Worm (Caenorhabditis elegans) whole organism, early embryonic: ENCODE results near the gene F10E9.7.

Source experiments
- B0310.2 ChIP-seq: sonication (generic microtip); optimal IDR thresholded peaks from 2 replicates; lab custom pipeline; 2016; ENCODE audit warnings: mild to moderate bottlenecking, missing genetic modification characterization, missing compliant biosample characterization
- F13C5.2 ChIP-seq: sonication (generic microtip); optimal IDR thresholded peaks from 2 replicates; lab custom pipeline; 2017; ENCODE audit warnings: mild to moderate bottlenecking, missing genetic modification characterization, inconsistent platforms, missing compliant biosample characterization
- aly-1 ChIP-seq: sonication (generic microtip); optimal IDR thresholded peaks from 2 replicates; lab custom pipeline; 2016; ENCODE audit warnings: missing genetic modification characterization, missing compliant biosample characterization
- ama-1 ChIP-seq: fragments of 150-350 bp; optimal IDR thresholded peaks from 2 replicates; lab custom pipeline; 2014
- ceh-13 ChIP-seq: fragments of 200-800 bp; sonication (Bioruptor generic); optimal IDR thresholded peaks from 2 replicates; lab custom pipeline; 2018; ENCODE audit warnings: mild to moderate bottlenecking, missing genetic modification characterization, missing compliant biosample characterization
- ceh-36 ChIP-seq: sonication (generic microtip); optimal IDR thresholded peaks from 2 replicates; lab custom pipeline; 2016; ENCODE audit warnings: missing genetic modification characterization, inconsistent platforms, missing compliant biosample characterization
- ets-7 ChIP-seq: sonication (generic microtip); optimal IDR thresholded peaks from 2 replicates; lab custom pipeline; 2016; ENCODE audit warnings: missing genotype, missing genetic modification characterization, missing compliant biosample characterization
- flt-1 ChIP-seq: fragments of 200-800 bp; sonication (Bioruptor generic); IDR thresholded peaks from 2 replicates; pipeline ENCODE4 v1.3.6; 2022; ENCODE audit warnings: missing genetic modification characterization, missing compliant biosample characterization
- hmbx-1 ChIP-seq: sonication (generic microtip); optimal IDR thresholded peaks from 2 replicates; lab custom pipeline; 2016; ENCODE audit warnings: mild to moderate bottlenecking, missing genetic modification characterization, missing compliant biosample characterization
- hmg-4 ChIP-seq: fragments of 200-800 bp; sonication (Bioruptor generic); optimal IDR thresholded peaks from 2 replicates; lab custom pipeline; 2018; ENCODE audit warnings: mild to moderate bottlenecking, missing genetic modification characterization, missing compliant biosample characterization
- hnd-1 ChIP-seq: sonication (generic microtip); optimal IDR thresholded peaks from 2 replicates; lab custom pipeline; 2016; ENCODE audit warnings: missing genetic modification characterization, missing compliant biosample characterization
- pes-1 ChIP-seq: fragments of 200-800 bp; sonication (Bioruptor generic); IDR thresholded peaks from 2 replicates; pipeline ENCODE4 v1.3.6; 2022; ENCODE audit warnings: missing genetic modification reagents, missing genetic modification characterization, missing compliant biosample characterization
- scrt-1 ChIP-seq: fragments of 200-800 bp; sonication (Bioruptor generic); IDR thresholded peaks from 2 replicates; pipeline ENCODE4 v1.3.6; 2022; ENCODE audit warnings: missing genetic modification characterization, missing compliant biosample characterization
- sea-1 ChIP-seq: fragments of 200-800 bp; sonication (Bioruptor generic); conservative IDR thresholded peaks from 2 replicates; pipeline ENCODE4 v1.3.6; 2022; ENCODE audit warnings: missing genetic modification characterization, missing compliant biosample characterization
- tbx-11 ChIP-seq: fragments of 200-800 bp; sonication (Bioruptor generic); IDR thresholded peaks from 2 replicates; pipeline ENCODE4 v1.3.6; 2022; ENCODE audit warnings: missing genetic modification characterization, missing compliant biosample characterization
- tbx-37 ChIP-seq: fragments of 200-800 bp; sonication (Bioruptor generic); conservative IDR thresholded peaks from 2 replicates; pipeline ENCODE4 v1.3.6; 2022; ENCODE audit warnings: missing genetic modification reagents, missing genetic modification characterization, missing compliant biosample characterization
- tra-4 ChIP-seq: sonication (generic microtip); optimal IDR thresholded peaks from 2 replicates; lab custom pipeline; 2017; ENCODE audit warnings: missing genetic modification characterization, missing compliant biosample characterization

Gene F10E9.7

ce11 chrIII:8275871-8276270 lies 31.4 kb downstream of the F10E9.7 start, which contains the start of gene clec-160:
Gene clec-160, minus strand, starts transcription at chrIII:8275971.
- TF ChIP-seq B0310.2 (tag; lab: Kevin White, UChicago) (no peak), F13C5.2 (tag; lab: Kevin White, UChicago) (no peak), sea-1 (GFP tag; lab: Robert Waterston, UW) (no peak), scrt-1 (GFP tag; lab: Robert Waterston, UW) (no peak), aly-1 (tag; lab: Kevin White, UChicago) (no peak)

ce11 chrIII:8271676-8272225 lies 35.5 kb downstream of the F10E9.7 start, which contains the start of the genes mps-4 and F09G8.10:
Gene mps-4, minus strand, starts transcription at chrIII:8271776.
Gene F09G8.10, minus strand, starts transcription at chrIII:8272175.
- TF ChIP-seq hnd-1, result no peak
- no peak for TF ChIP-seq sea-1 (GFP tag; lab: Robert Waterston, UW)
- TF ChIP-seq tbx-37 (GFP tag; lab: Robert Waterston, UW), result no peak
- TF ChIP-seq ama-1, result no peak
- no peak for TF ChIP-seq tra-4 (tag; lab: Kevin White, UChicago)
- TF ChIP-seq aly-1 (tag; lab: Kevin White, UChicago), result no peak

ce11 chrIII:8268296-8268695 lies 38.9 kb downstream of the F10E9.7 start, which contains the start of the genes F09G8.7 and crn-7:
Gene F09G8.7, minus strand, starts transcription at chrIII:8268355.
Gene crn-7, plus strand, starts transcription at chrIII:8268531.
- TF ChIP-seq tbx-37 (GFP tag; lab: Robert Waterston, UW) (no peak), tbx-11 (GFP tag; lab: Robert Waterston, UW) (no peak), sea-1 (GFP tag; lab: Robert Waterston, UW) (no peak), hnd-1 (no peak), ets-7 (tag; lab: Kevin White, UChicago) (no peak)

ce11 chrIII:8265753-8266152 lies 41.5 kb downstream of the F10E9.7 start, which contains the start of gene mrps-9:
Gene mrps-9, plus strand, starts transcription at chrIII:8266062.
- TF ChIP-seq tbx-37 (GFP tag; lab: Robert Waterston, UW), result no peak
- TF ChIP-seq ets-7 (tag; lab: Kevin White, UChicago), result no peak
- no peak for TF ChIP-seq ama-1
- TF ChIP-seq sea-1 (GFP tag; lab: Robert Waterston, UW), result no peak
- TF ChIP-seq ceh-13 (GFP tag; lab: Kevin White, UChicago), result no peak
- no peak for TF ChIP-seq B0310.2 (tag; lab: Kevin White, UChicago)
- TF ChIP-seq hmg-4 (GFP tag; lab: Kevin White, UChicago), result no peak
- TF ChIP-seq ceh-36 (tag; lab: Kevin White, UChicago), result no peak
- no peak for TF ChIP-seq aly-1 (tag; lab: Kevin White, UChicago)
- TF ChIP-seq scrt-1 (GFP tag; lab: Robert Waterston, UW), result no peak
- no peak for TF ChIP-seq F13C5.2 (tag; lab: Kevin White, UChicago)
- no peak for TF ChIP-seq pes-1 (GFP tag; lab: Robert Waterston, UW)
- no peak for TF ChIP-seq flt-1 (GFP tag; lab: Robert Waterston, UW)
- TF ChIP-seq tra-4 (tag; lab: Kevin White, UChicago), result no peak
- no peak for TF ChIP-seq hmbx-1 (tag; lab: Kevin White, UChicago)
- no peak for TF ChIP-seq hnd-1
- TF ChIP-seq tbx-11 (GFP tag; lab: Robert Waterston, UW), result no peak

ce11 chrIII:8263377-8263776 lies 43.9 kb downstream of the F10E9.7 start, which contains the start of gene col-91:
Gene col-91, minus strand, starts transcription at chrIII:8263664.
- no peak for TF ChIP-seq ceh-36 (tag; lab: Kevin White, UChicago)
- TF ChIP-seq hmg-4 (GFP tag; lab: Kevin White, UChicago), result no peak
- TF ChIP-seq pes-1 (GFP tag; lab: Robert Waterston, UW), result no peak
- no peak for TF ChIP-seq tra-4 (tag; lab: Kevin White, UChicago)
- no peak for TF ChIP-seq flt-1 (GFP tag; lab: Robert Waterston, UW)
- TF ChIP-seq scrt-1 (GFP tag; lab: Robert Waterston, UW), result no peak
- TF ChIP-seq ceh-13 (GFP tag; lab: Kevin White, UChicago), result no peak
- no peak for TF ChIP-seq ama-1
- TF ChIP-seq B0310.2 (tag; lab: Kevin White, UChicago), result no peak
- TF ChIP-seq aly-1 (tag; lab: Kevin White, UChicago), result no peak
- TF ChIP-seq tbx-37 (GFP tag; lab: Robert Waterston, UW), result no peak
- no peak for TF ChIP-seq tbx-11 (GFP tag; lab: Robert Waterston, UW)
- TF ChIP-seq hnd-1, result no peak
- no peak for TF ChIP-seq sea-1 (GFP tag; lab: Robert Waterston, UW)

- TF ChIP-seq aly-1 (tag; lab: Kevin White, UChicago) (no peak), tbx-11 (GFP tag; lab: Robert Waterston, UW) (no peak), ama-1 (no peak), hmg-4 (GFP tag; lab: Kevin White, UChicago) (no peak), hnd-1 (no peak), F13C5.2 (tag; lab: Kevin White, UChicago) (no peak), tbx-37 (GFP tag; lab: Robert Waterston, UW) (no peak), flt-1 (GFP tag; lab: Robert Waterston, UW) (no peak), pes-1 (GFP tag; lab: Robert Waterston, UW) (no peak), B0310.2 (tag; lab: Kevin White, UChicago) (no peak), ceh-13 (GFP tag; lab: Kevin White, UChicago) (no peak), ceh-36 (tag; lab: Kevin White, UChicago) (no peak), scrt-1 (GFP tag; lab: Robert Waterston, UW) (no peak), sea-1 (GFP tag; lab: Robert Waterston, UW) (no peak), ets-7 (tag; lab: Kevin White, UChicago) (no peak), tra-4 (tag; lab: Kevin White, UChicago) (no peak), hmbx-1 (tag; lab: Kevin White, UChicago) (no peak)
These were observed 44.6 kb downstream of the F10E9.7 start for ce11 chrIII:8262599-8262998.

ce11 chrIII:8258045-8258444 lies 49.2 kb downstream of the F10E9.7 start, which contains the start of gene ncr-2:
Gene ncr-2, plus strand, starts transcription at chrIII:8258345.
- no peak for TF ChIP-seq F13C5.2 (tag; lab: Kevin White, UChicago)
- TF ChIP-seq tbx-11 (GFP tag; lab: Robert Waterston, UW), result no peak
